Worm (Caenorhabditis elegans) whole organism, mixed stage, embryonic: Measurements from ENCODE around the gene hrg-3.

Source experiments
- M03D4.4 ChIP-seq: sonication (generic microtip); optimal IDR thresholded peaks from 2 replicates; lab custom pipeline; 2017; ENCODE audit warnings: mild to moderate bottlenecking, missing genetic modification characterization, missing compliant biosample characterization
- bed-3 ChIP-seq: fragments of 200-800 bp; sonication (Bioruptor generic); optimal IDR thresholded peaks from 3 replicates; lab custom pipeline; 2018; ENCODE audit warnings: mild to moderate bottlenecking, missing genetic modification characterization, moderate library complexity, missing compliant biosample characterization
- blmp-1 ChIP-seq: fragments of 150-350 bp; optimal IDR thresholded peaks from 2 replicates; lab custom pipeline; 2014; ENCODE audit warnings: missing biosample characterization, missing genetic modification characterization
- ceh-39 ChIP-seq: fragments of 150-350 bp; optimal IDR thresholded peaks from 2 replicates; lab custom pipeline; 2014; ENCODE audit warnings: missing biosample characterization, missing genetic modification characterization
- ceh-43 ChIP-seq: fragments of 200-800 bp; sonication (Bioruptor generic); optimal IDR thresholded peaks from 2 replicates; lab custom pipeline; 2018; ENCODE audit warnings: mild to moderate bottlenecking, missing genetic modification characterization, moderate library complexity, missing compliant biosample characterization
- ceh-83 ChIP-seq: fragments of 200-800 bp; sonication (Bioruptor generic); optimal IDR thresholded peaks from 2 replicates; lab custom pipeline; 2018; ENCODE audit warnings: mild to moderate bottlenecking, missing genetic modification characterization, missing compliant biosample characterization
- ces-1 ChIP-seq: fragments of 150-350 bp; optimal IDR thresholded peaks from 2 replicates; lab custom pipeline; 2014; ENCODE audit warnings: missing biosample characterization, missing genetic modification reagents, missing genetic modification characterization
- cnd-1 ChIP-seq: fragments of 200-800 bp; sonication (Bioruptor generic); optimal IDR thresholded peaks from 2 replicates; lab custom pipeline; 2018; ENCODE audit warnings: mild to moderate bottlenecking, missing genetic modification characterization, missing compliant biosample characterization
- drap-1 ChIP-seq: fragments of 200-800 bp; sonication (Bioruptor generic); optimal IDR thresholded peaks from 3 replicates; lab custom pipeline; 2018; ENCODE audit warnings: mild to moderate bottlenecking, missing genetic modification characterization, missing compliant biosample characterization
- elt-1 ChIP-seq: sonication (generic microtip); optimal IDR thresholded peaks from 2 replicates; lab custom pipeline; 2017; ENCODE audit warnings: missing genetic modification characterization, mild to moderate bottlenecking, missing compliant biosample characterization, antibody characterized with exemption, moderate library complexity, borderline replicate concordance; ENCODE audit not compliant: insufficient read depth
- elt-3 ChIP-seq: fragments of 150-350 bp; optimal IDR thresholded peaks from 2 replicates; lab custom pipeline; 2014; ENCODE audit warnings: missing biosample characterization, missing genetic modification characterization
- flh-1 ChIP-seq: fragments of 200-800 bp; sonication (Bioruptor generic); optimal IDR thresholded peaks from 2 replicates; lab custom pipeline; 2018; ENCODE audit warnings: mild to moderate bottlenecking, missing genetic modification characterization, moderate library complexity, missing compliant biosample characterization
- ham-2 ChIP-seq: fragments of 200-800 bp; sonication (Bioruptor generic); optimal IDR thresholded peaks from 2 replicates; lab custom pipeline; 2018; ENCODE audit warnings: mild to moderate bottlenecking, missing genetic modification characterization, missing compliant biosample characterization
- hlh-1 ChIP-seq: fragments of 150-350 bp; optimal IDR thresholded peaks from 2 replicates; lab custom pipeline; 2014; ENCODE audit warnings: missing biosample characterization, missing genetic modification reagents, missing genetic modification characterization
- lin-13 ChIP-seq: fragments of 150-350 bp; optimal IDR thresholded peaks from 2 replicates; lab custom pipeline; 2014; ENCODE audit warnings: missing biosample characterization, missing genetic modification characterization
- lin-32 ChIP-seq: fragments of 200-800 bp; sonication (Bioruptor generic); optimal IDR thresholded peaks from 2 replicates; lab custom pipeline; 2018; ENCODE audit warnings: mild to moderate bottlenecking, missing genetic modification characterization, missing compliant biosample characterization
- lsy-2 ChIP-seq: fragments of 150-350 bp; optimal IDR thresholded peaks from 2 replicates; lab custom pipeline; 2014; ENCODE audit warnings: missing biosample characterization, missing genetic modification characterization
- mab-5 ChIP-seq: fragments of 150-350 bp; optimal IDR thresholded peaks from 2 replicates; lab custom pipeline; 2014; ENCODE audit warnings: missing biosample characterization, missing genetic modification characterization
- mep-1 ChIP-seq: fragments of 150-350 bp; optimal IDR thresholded peaks from 2 replicates; lab custom pipeline; 2017; ENCODE audit warnings: missing biosample characterization, missing genetic modification reagents, missing genetic modification characterization, inconsistent platforms
- mls-2 ChIP-seq: sonication (generic microtip); optimal IDR thresholded peaks from 2 replicates; lab custom pipeline; 2016; ENCODE audit warnings: mild to moderate bottlenecking, missing genetic modification characterization, moderate library complexity, missing compliant biosample characterization
- nhr-12 ChIP-seq: fragments of 150-350 bp; optimal IDR thresholded peaks from 2 replicates; lab custom pipeline; 2014; ENCODE audit warnings: missing biosample characterization, missing genetic modification characterization
- nhr-2 ChIP-seq: fragments of 150-350 bp; optimal IDR thresholded peaks from 2 replicates; lab custom pipeline; 2014; ENCODE audit warnings: missing biosample characterization, missing genetic modification characterization
- nhr-237 ChIP-seq: fragments of 150-350 bp; optimal IDR thresholded peaks from 2 replicates; lab custom pipeline; 2014; ENCODE audit warnings: missing biosample characterization, missing genetic modification characterization
- nhr-28 ChIP-seq: fragments of 150-350 bp; optimal IDR thresholded peaks from 2 replicates; lab custom pipeline; 2014; ENCODE audit warnings: missing biosample characterization, missing genetic modification characterization
- nhr-76 ChIP-seq: sonication (generic microtip); optimal IDR thresholded peaks from 2 replicates; lab custom pipeline; 2017; ENCODE audit warnings: missing biosample characterization, missing genetic modification characterization
- pha-4 ChIP-seq: fragments of 150-350 bp; optimal IDR thresholded peaks from 2 replicates; lab custom pipeline; 2018; ENCODE audit warnings: missing biosample characterization, missing genetic modification reagents, missing genetic modification characterization
- sem-2 ChIP-seq: fragments of 200-800 bp; sonication (Bioruptor generic); optimal IDR thresholded peaks from 2 replicates; lab custom pipeline; 2018; ENCODE audit warnings: mild to moderate bottlenecking, missing genetic modification characterization, missing compliant biosample characterization
- snpc-4 ChIP-seq: fragments of 150-350 bp; optimal IDR thresholded peaks from 2 replicates; lab custom pipeline; 2014; ENCODE audit warnings: missing biosample characterization, missing genetic modification characterization
- sptf-1 ChIP-seq: sonication (generic microtip); optimal IDR thresholded peaks from 2 replicates; lab custom pipeline; 2017; ENCODE audit warnings: mild to moderate bottlenecking, missing genetic modification characterization, moderate library complexity, missing compliant biosample characterization
- tbx-8 ChIP-seq: fragments of 200-800 bp; sonication (Bioruptor generic); optimal IDR thresholded peaks from 2 replicates; lab custom pipeline; 2018; ENCODE audit warnings: mild to moderate bottlenecking, missing genetic modification characterization, moderate library complexity, missing compliant biosample characterization
- unc-120 ChIP-seq: sonication (generic microtip); optimal IDR thresholded peaks from 2 replicates; lab custom pipeline; 2017; ENCODE audit warnings: missing genetic modification characterization, missing compliant biosample characterization; ENCODE audit not compliant: poor library complexity, severe bottlenecking
- unc-39 ChIP-seq: fragments of 150-350 bp; optimal IDR thresholded peaks from 2 replicates; lab custom pipeline; 2014; ENCODE audit warnings: missing biosample characterization, missing genetic modification characterization
- unc-62 ChIP-seq: fragments of 150-350 bp; optimal IDR thresholded peaks from 2 replicates; lab custom pipeline; 2014; ENCODE audit warnings: missing biosample characterization, missing genetic modification reagents, missing genetic modification characterization
- zip-8 ChIP-seq: fragments of 150-350 bp; optimal IDR thresholded peaks from 2 replicates; lab custom pipeline; 2014; ENCODE audit warnings: missing biosample characterization, missing genetic modification characterization
- ztf-11 ChIP-seq: fragments of 150-350 bp; optimal IDR thresholded peaks from 2 replicates; lab custom pipeline; 2014; ENCODE audit warnings: missing biosample characterization, missing genetic modification characterization

The hrg-3 gene

DNA sequence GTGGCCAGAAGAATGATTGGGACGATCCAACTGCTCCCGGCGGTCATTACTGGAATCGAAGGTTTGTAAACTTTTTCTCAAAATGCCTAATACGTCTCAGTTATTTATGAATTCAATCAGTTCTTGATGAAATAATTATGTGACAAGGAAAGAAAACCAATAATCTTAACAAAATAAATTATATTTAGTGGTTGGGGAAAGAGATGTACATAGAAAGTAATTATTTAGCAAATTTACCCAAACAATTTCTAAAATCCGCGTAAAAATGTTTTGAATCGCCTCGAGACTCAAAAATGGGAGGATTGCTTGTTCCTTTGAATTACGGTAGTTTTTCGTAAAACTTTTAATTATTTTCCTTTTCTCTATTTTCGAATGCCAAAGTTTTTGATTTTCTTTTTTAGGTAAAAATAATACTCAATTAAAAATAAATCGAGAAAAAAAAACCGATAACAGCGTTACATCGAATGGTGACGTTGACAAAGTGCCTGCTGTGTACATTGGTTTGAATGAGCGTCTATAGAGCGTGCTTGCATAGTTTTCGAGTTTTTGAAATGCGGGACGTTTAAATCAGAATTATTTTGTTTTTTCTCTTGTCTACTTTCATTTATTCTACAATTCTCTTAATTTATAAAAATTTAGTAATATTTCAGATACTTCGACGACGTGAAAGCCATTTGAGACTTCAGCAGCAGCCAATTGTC, 26.7 kb upstream of the hrg-3 start, which contains the start of the genes aagr-3 and drap-1 (continued):
- TF ChIP-seq cnd-1 (tag; lab: Kevin White, UChicago) (no peak), ceh-83 (GFP tag; lab: Kevin White, UChicago) (no peak), unc-39 (no peak), elt-3 (tag; lab: Kevin White, UChicago) (no peak), ceh-39 (tag; lab: Kevin White, UChicago) (peak; percentile 91)
- TF ChIP-seq, all 35 proteins: peak for 6

ce11 chrV:9730743-9731706, 25.2 kb upstream of the hrg-3 start:
- peak; percentile 35 for TF ChIP-seq sem-2 (GFP tag; lab: Kevin White, UChicago)
- TF ChIP-seq unc-39: no peak
- TF ChIP-seq elt-1 (tag; lab: Kevin White, UChicago): no peak
- peak; percentile 48 for TF ChIP-seq nhr-12
- peak; percentile 80 for TF ChIP-seq nhr-237 (tag; lab: Kevin White, UChicago)
- peak; percentile 78 for TF ChIP-seq M03D4.4 (tag; lab: Kevin White, UChicago)
- TF ChIP-seq unc-62 (GFP tag; lab: Kevin White, UChicago): peak; percentile 83
- TF ChIP-seq sptf-1 (tag; lab: Kevin White, UChicago): peak; percentile 90
- TF ChIP-seq mab-5 (tag; lab: Kevin White, UChicago): peak; percentile 42
- peak; percentile 32 for TF ChIP-seq nhr-76 (tag; lab: Kevin White, UChicago)
- TF ChIP-seq mep-1: peak; percentile 38
- peak; percentile 90 for TF ChIP-seq mls-2 (tag; lab: Kevin White, UChicago)
- peak; percentile 55 for TF ChIP-seq nhr-2 (tag; lab: Kevin White, UChicago)
- peak; percentile 95 for TF ChIP-seq lsy-2 (tag; lab: Kevin White, UChicago)
- no peak for TF ChIP-seq snpc-4 (tag; lab: Kevin White, UChicago)
- TF ChIP-seq lin-32 (GFP tag; lab: Kevin White, UChicago): peak; percentile 37
- peak; percentile 98 for TF ChIP-seq unc-120
- TF ChIP-seq ces-1 (GFP tag; lab: Kevin White, UChicago): peak; percentile 37
- TF ChIP-seq ceh-39 (tag; lab: Kevin White, UChicago): peak; percentile 48
- TF ChIP-seq flh-1 (GFP tag; lab: Kevin White, UChicago): peak; percentile 54
- no peak for TF ChIP-seq zip-8 (tag; lab: Kevin White, UChicago)
- TF ChIP-seq tbx-8 (GFP tag; lab: Kevin White, UChicago): peak; percentile 55
- peak; percentile 97 for TF ChIP-seq ham-2 (GFP tag; lab: Kevin White, UChicago)
- TF ChIP-seq nhr-28 (tag; lab: Kevin White, UChicago): no peak
- peak; percentile 70 for TF ChIP-seq hlh-1 (tag; lab: Kevin White, UChicago)
- TF ChIP-seq ceh-43: peak; percentile 55
- peak; percentile 17 for TF ChIP-seq cnd-1 (tag; lab: Kevin White, UChicago)
- peak; percentile 79 for TF ChIP-seq pha-4 (tag; lab: Kevin White, UChicago)
- peak; percentile 11 for TF ChIP-seq blmp-1 (tag; lab: Kevin White, UChicago)
- TF ChIP-seq bed-3 (GFP tag; lab: Kevin White, UChicago): no peak
- peak; percentile 77 for TF ChIP-seq ztf-11 (tag; lab: Kevin White, UChicago)
- no peak for TF ChIP-seq drap-1 (GFP tag; lab: Kevin White, UChicago)
- TF ChIP-seq lin-13 (tag; lab: Kevin White, UChicago): peak; percentile 82
- TF ChIP-seq ceh-83 (GFP tag; lab: Kevin White, UChicago): no peak
- TF ChIP-seq elt-3 (tag; lab: Kevin White, UChicago): no peak
